Fruit fly (Drosophila melanogaster) whole organism, prepupa: Measurements from ENCODE around the gene ab.

ENCODE experiments used
- CG10669 ChIP-seq: fragments of 200-800 bp; sonication (Bioruptor generic); optimal IDR thresholded peaks from 3 replicates; lab custom pipeline; 2018; ENCODE audit warnings: missing biosample characterization, mild to moderate bottlenecking, missing genetic modification characterization, moderate library complexity
- CG32006 ChIP-seq: fragments of 200-800 bp; sonication (Bioruptor generic); optimal IDR thresholded peaks from 3 replicates; lab custom pipeline; 2017; ENCODE audit warnings: missing biosample characterization, mild to moderate bottlenecking, missing genetic modification characterization
- CG6276 ChIP-seq: fragments of 200-800 bp; sonication (Bioruptor generic); optimal IDR thresholded peaks from 2 replicates; lab custom pipeline; 2017; ENCODE audit warnings: missing biosample characterization, mild to moderate bottlenecking, missing genetic modification characterization
- CG8632 ChIP-seq: fragments of 200-800 bp; sonication (Bioruptor generic); optimal IDR thresholded peaks from 3 replicates; lab custom pipeline; 2016; ENCODE audit warnings: missing biosample characterization, missing genetic modification characterization
- Lpt ChIP-seq: fragments of 200-800 bp; sonication (Bioruptor generic); optimal IDR thresholded peaks from 3 replicates; lab custom pipeline; 2016; ENCODE audit warnings: missing biosample characterization, missing genetic modification characterization
- Met ChIP-seq: fragments of 200-800 bp; sonication (Bioruptor generic); optimal IDR thresholded peaks from 3 replicates; lab custom pipeline; 2016; ENCODE audit warnings: missing biosample characterization, missing genetic modification characterization
- OdsH ChIP-seq: fragments of 200-800 bp; sonication (Bioruptor generic); optimal IDR thresholded peaks from 3 replicates; lab custom pipeline; 2016; ENCODE audit warnings: missing biosample characterization, missing genetic modification characterization
- Sox15 ChIP-seq: fragments of 200-800 bp; sonication (Bioruptor generic); optimal IDR thresholded peaks from 3 replicates; lab custom pipeline; 2016; ENCODE audit warnings: missing biosample characterization, missing genetic modification characterization
- dac ChIP-seq: fragments of 200-800 bp; sonication (Bioruptor generic); optimal IDR thresholded peaks from 2 replicates; lab custom pipeline; 2017; ENCODE audit warnings: missing biosample characterization, mild to moderate bottlenecking, missing genetic modification characterization
- eg ChIP-seq: fragments of 200-800 bp; sonication (Bioruptor generic); IDR thresholded peaks from 3 replicates; pipeline ENCODE4 v1.3.6; 2022; ENCODE audit warnings: missing biosample characterization, missing genetic modification characterization
- esn ChIP-seq: fragments of 200-800 bp; sonication (Bioruptor generic); optimal IDR thresholded peaks from 2 replicates; lab custom pipeline; 2016; ENCODE audit warnings: missing biosample characterization, mild to moderate bottlenecking, missing genetic modification characterization, moderate library complexity
- fd59A ChIP-seq: fragments of 200-800 bp; sonication (Bioruptor generic); optimal IDR thresholded peaks from 2 replicates; lab custom pipeline; 2017; ENCODE audit warnings: missing biosample characterization, mild to moderate bottlenecking, missing genetic modification characterization, missing genetic modification reagents

dm6 chr2L:11182610-11183243, 27.8 kb upstream of the ab start:
- TF ChIP-seq CG8632 (GFP tag; lab: Kevin White, UChicago) (no peak), CG10669 (no peak), Sox15 (GFP tag; lab: Kevin White, UChicago) (no peak), Lpt (GFP tag; lab: Kevin White, UChicago) (no peak), esn (no peak), Met (no peak), eg (GFP tag; lab: Robert Waterston, UW) (no peak), CG32006 (GFP tag; lab: Kevin White, UChicago) (no peak), dac (no peak), OdsH (GFP tag; lab: Kevin White, UChicago) (no peak), CG6276 (GFP tag; lab: Kevin White, UChicago) (no peak), fd59A (no peak)
